Worm (Caenorhabditis elegans) whole organism, L1 larva: ENCODE results near the gene stdh-2.

Experiments
- C04F5.9 ChIP-seq: sonication (generic microtip); optimal IDR thresholded peaks from 2 replicates; lab custom pipeline; 2016; ENCODE audit warnings: missing genetic modification characterization, missing compliant biosample characterization
- alr-1 ChIP-seq: fragments of 200-800 bp; sonication (Bioruptor generic); optimal IDR thresholded peaks from 2 replicates; lab custom pipeline; 2018; ENCODE audit warnings: borderline replicate concordance, mild to moderate bottlenecking, missing genetic modification characterization, missing compliant biosample characterization
- blmp-1 ChIP-seq: fragments of 150-350 bp; optimal IDR thresholded peaks from 2 replicates; lab custom pipeline; 2014; ENCODE audit warnings: missing biosample characterization, missing genetic modification characterization
- ceh-8 ChIP-seq: fragments of 200-800 bp; sonication (Bioruptor generic); optimal IDR thresholded peaks from 2 replicates; lab custom pipeline; 2018; ENCODE audit warnings: mild to moderate bottlenecking, missing genetic modification characterization, moderate library complexity, missing compliant biosample characterization
- ceh-82 ChIP-seq, 3 experiments: fragments of 150-350 bp in 1 of 3; sonication (generic microtip) in 2 of 3; optimal IDR thresholded peaks; 2 replicates each; lab custom pipeline; 2014 to 2017; ENCODE audit warnings: missing biosample characterization in 3 of 3, missing genetic modification characterization in 3 of 3
- ceh-88 ChIP-seq: fragments of 200-800 bp; sonication (Bioruptor generic); IDR thresholded peaks from 2 replicates; pipeline ENCODE4 v1.3.6; 2022; ENCODE audit warnings: missing genetic modification characterization, missing compliant biosample characterization
- ces-1 ChIP-seq: fragments of 150-350 bp; optimal IDR thresholded peaks from 2 replicates; lab custom pipeline; 2014; ENCODE audit warnings: missing biosample characterization, missing genetic modification reagents, missing genetic modification characterization
- dpl-1 ChIP-seq, 3 experiments: fragments of 150-350 bp in 2 of 3; sonication (generic microtip) in 1 of 3; optimal IDR thresholded peaks; 2 replicates each; lab custom pipeline; 2014 to 2017; ENCODE audit warnings: missing biosample characterization in 3 of 3, missing genetic modification characterization in 3 of 3, missing genetic modification reagents in 3 of 3
- egl-13 ChIP-seq: sonication (generic microtip); optimal IDR thresholded peaks from 2 replicates; lab custom pipeline; 2016; ENCODE audit warnings: missing genotype, missing genetic modification reagents, missing genetic modification characterization, missing compliant biosample characterization
- egl-27 ChIP-seq, 2 experiments: fragments of 150-350 bp in 1 of 2; sonication (generic microtip); optimal IDR thresholded peaks; 3 replicates each; lab custom pipeline; 2017 to 2018; ENCODE audit warnings: missing biosample characterization in 2 of 2, missing genetic modification characterization in 2 of 2, missing genetic modification reagents in 2 of 2
- elt-3 ChIP-seq, 6 experiments: fragments of 150-350 bp in 1 of 6; sonication (generic microtip); optimal IDR thresholded peaks; 2 replicates each; lab custom pipeline; 2017 to 2018; ENCODE audit warnings: missing biosample characterization in 6 of 6, missing genetic modification characterization in 6 of 6, inconsistent platforms in 1 of 6
- ets-5 ChIP-seq: fragments of 200-800 bp; sonication (Bioruptor generic); IDR thresholded peaks from 2 replicates; pipeline ENCODE4 v1.3.6; 2022; ENCODE audit warnings: missing genetic modification characterization, missing compliant biosample characterization
- fos-1 ChIP-seq: fragments of 150-350 bp; optimal IDR thresholded peaks from 2 replicates; lab custom pipeline; 2014; ENCODE audit warnings: missing biosample characterization, missing genetic modification characterization
- grh-1 ChIP-seq: fragments of 200-800 bp; sonication (Bioruptor generic); IDR thresholded peaks from 2 replicates; pipeline ENCODE4 v1.3.6; 2022; ENCODE audit warnings: missing genetic modification reagents, missing genetic modification characterization, missing compliant biosample characterization
- hlh-4 ChIP-seq: sonication (generic microtip); optimal IDR thresholded peaks from 2 replicates; lab custom pipeline; 2016; ENCODE audit warnings: mild to moderate bottlenecking, missing genetic modification characterization, missing compliant biosample characterization
- hpl-2 ChIP-seq: fragments of 150-350 bp; optimal IDR thresholded peaks from 2 replicates; lab custom pipeline; 2014; ENCODE audit warnings: missing biosample characterization, missing genetic modification reagents, missing genetic modification characterization
- irx-1 ChIP-seq: sonication (generic microtip); optimal IDR thresholded peaks from 2 replicates; lab custom pipeline; 2016; ENCODE audit warnings: missing genetic modification characterization, missing compliant biosample characterization
- lin-14 ChIP-seq: fragments of 200-800 bp; sonication (Bioruptor generic); optimal IDR thresholded peaks from 2 replicates; lab custom pipeline; 2018; ENCODE audit warnings: mild to moderate bottlenecking, missing genetic modification characterization, moderate library complexity, missing compliant biosample characterization
- lin-35 ChIP-seq, 2 experiments: fragments of 150-350 bp; optimal IDR thresholded peaks; 2 replicates each; lab custom pipeline; 2014; ENCODE audit warnings: missing biosample characterization in 2 of 2, missing genetic modification characterization in 2 of 2, missing genetic modification reagents in 2 of 2
- lsy-2 ChIP-seq, 2 experiments: fragments of 150-350 bp; optimal IDR thresholded peaks; 2 replicates each; lab custom pipeline; 2014; ENCODE audit warnings: missing biosample characterization in 2 of 2, missing genetic modification characterization in 2 of 2
- mdl-1 ChIP-seq, 2 experiments: fragments of 150-350 bp; optimal IDR thresholded peaks; 2 replicates each; lab custom pipeline; 2014 to 2017; ENCODE audit warnings: missing biosample characterization in 2 of 2, missing genetic modification characterization in 2 of 2, inconsistent platforms in 1 of 2
- nhr-12 ChIP-seq: sonication (generic microtip); optimal IDR thresholded peaks from 2 replicates; lab custom pipeline; 2017; ENCODE audit warnings: missing biosample characterization, missing genetic modification characterization
- nhr-19 ChIP-seq: fragments of 200-800 bp; sonication (Bioruptor generic); conservative IDR thresholded peaks from 2 replicates; pipeline ENCODE4 v1.3.6; 2022; ENCODE audit warnings: missing genetic modification characterization, missing compliant biosample characterization
- nhr-20 ChIP-seq: sonication (generic microtip); optimal IDR thresholded peaks from 2 replicates; lab custom pipeline; 2016; ENCODE audit warnings: mild to moderate bottlenecking, missing genetic modification characterization, missing compliant biosample characterization
- nhr-71 ChIP-seq: sonication (generic microtip); optimal IDR thresholded peaks from 2 replicates; lab custom pipeline; 2016; ENCODE audit warnings: mild to moderate bottlenecking, missing genetic modification characterization, moderate library complexity, missing compliant biosample characterization
- nhr-76 ChIP-seq: sonication (generic microtip); optimal IDR thresholded peaks from 2 replicates; lab custom pipeline; 2017; ENCODE audit warnings: missing biosample characterization, missing genetic modification characterization
- nhr-85 ChIP-seq: sonication (generic microtip); peaks from one replicate; lab custom pipeline; 2016; ENCODE audit warnings: missing genetic modification characterization, inconsistent platforms, missing compliant biosample characterization
- nhr-90 ChIP-seq: sonication (generic microtip); optimal IDR thresholded peaks from 2 replicates; lab custom pipeline; 2016; ENCODE audit warnings: mild to moderate bottlenecking, missing genetic modification characterization, missing compliant biosample characterization; ENCODE audit not compliant: poor library complexity
- pag-3 ChIP-seq: sonication (generic microtip); optimal IDR thresholded peaks from 2 replicates; lab custom pipeline; 2017; ENCODE audit warnings: missing genetic modification characterization, mild to moderate bottlenecking, missing compliant biosample characterization, antibody characterized with exemption, borderline replicate concordance; ENCODE audit not compliant: insufficient read depth
- pqm-1 ChIP-seq: sonication (generic microtip); optimal IDR thresholded peaks from 3 replicates; lab custom pipeline; 2017; ENCODE audit warnings: missing biosample characterization, missing genetic modification characterization
- snu-23 ChIP-seq: sonication (generic microtip); optimal IDR thresholded peaks from 2 replicates; lab custom pipeline; 2016; ENCODE audit warnings: missing genetic modification characterization, missing compliant biosample characterization
- sptf-1 ChIP-seq: fragments of 150-350 bp; optimal IDR thresholded peaks from 2 replicates; lab custom pipeline; 2014; ENCODE audit warnings: missing biosample characterization, missing genetic modification characterization
- sup-37 ChIP-seq: fragments of 200-800 bp; sonication (Bioruptor generic); optimal IDR thresholded peaks from 2 replicates; lab custom pipeline; 2018; ENCODE audit warnings: mild to moderate bottlenecking, missing genetic modification characterization, missing compliant biosample characterization
- tbx-2 ChIP-seq: sonication (generic microtip); optimal IDR thresholded peaks from 2 replicates; lab custom pipeline; 2016; ENCODE audit warnings: missing genetic modification characterization, missing compliant biosample characterization
- unc-130 ChIP-seq: fragments of 150-350 bp; optimal IDR thresholded peaks from 2 replicates; lab custom pipeline; 2017; ENCODE audit warnings: missing biosample characterization, missing genetic modification characterization, inconsistent platforms
- unc-30 ChIP-seq: sonication (generic microtip); optimal IDR thresholded peaks from 2 replicates; lab custom pipeline; 2017; ENCODE audit warnings: missing biosample characterization, missing genetic modification characterization
- unc-98 ChIP-seq: fragments of 200-800 bp; sonication (Bioruptor generic); IDR thresholded peaks from 2 replicates; pipeline ENCODE4 v1.3.6; 2022; ENCODE audit warnings: missing genetic modification characterization, missing compliant biosample characterization
- vab-15 ChIP-seq: sonication (generic microtip); optimal IDR thresholded peaks from 2 replicates; lab custom pipeline; 2017; ENCODE audit warnings: missing genotype, mild to moderate bottlenecking, missing genetic modification characterization, missing compliant biosample characterization
- xbp-1 ChIP-seq: sonication (generic microtip); optimal IDR thresholded peaks from 2 replicates; lab custom pipeline; 2016; ENCODE audit warnings: missing genetic modification characterization, missing compliant biosample characterization
- zip-4 ChIP-seq: fragments of 200-800 bp; sonication (Bioruptor generic); optimal IDR thresholded peaks from 2 replicates; lab custom pipeline; 2018; ENCODE audit warnings: mild to moderate bottlenecking, missing genetic modification characterization, moderate library complexity, missing compliant biosample characterization
- ztf-4 ChIP-seq: fragments of 150-350 bp; optimal IDR thresholded peaks from 2 replicates; lab custom pipeline; 2014; ENCODE audit warnings: missing biosample characterization, missing genetic modification characterization

The stdh-2 gene

ce11 chrV:16211713-16212112, 12.4 kb upstream of the stdh-2 start:
- TF ChIP-seq elt-3 (tag; optimal IDR thresholded peaks at IDR 0.05; lab: Kevin White, UChicago) (peak in 4 of 6 experiments; percentile 30 to 88 (median 60)), blmp-1 (tag; lab: Kevin White, UChicago) (peak; percentile 54), nhr-19 (GFP tag; lab: Robert Waterston, UW) (no peak), nhr-85 (tag; lab: Kevin White, UChicago) (peak; percentile 46), snu-23 (GFP tag; lab: Kevin White, UChicago) (no peak)

DNA sequence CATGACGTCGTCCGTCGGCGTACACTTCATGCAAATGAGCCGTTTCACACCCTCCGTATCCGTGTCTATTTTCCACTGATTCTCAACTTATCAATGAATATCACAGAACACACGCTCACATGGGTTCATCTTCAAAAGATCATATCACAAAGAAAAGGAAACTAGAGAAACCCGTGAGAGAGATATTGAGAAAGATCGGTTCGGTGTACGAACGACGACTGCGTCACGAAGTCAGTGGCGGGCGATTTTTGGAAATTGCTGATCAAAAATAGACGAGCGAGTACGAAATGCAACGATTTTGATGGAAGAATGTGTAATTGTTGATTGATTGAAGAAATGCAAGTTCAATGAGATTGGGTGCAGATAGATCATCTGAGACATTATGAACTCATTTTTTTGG, 10.8 kb upstream of the stdh-2 start:
- TF ChIP-seq vab-15 (tag; lab: Kevin White, UChicago) (no peak), lin-14 (GFP tag; lab: Kevin White, UChicago) (peak; percentile 76), sup-37 (GFP tag; lab: Kevin White, UChicago) (no peak), lin-35 (GFP tag; optimal IDR thresholded peaks at IDR 0.05; lab: Kevin White, UChicago) (peak in 1 of 2 experiments; percentile 42), hpl-2 (GFP tag; lab: Kevin White, UChicago) (no peak), dpl-1 (GFP tag; optimal IDR thresholded peaks at IDR 0.05; lab: Kevin White, UChicago) (peak in 1 of 3 experiments; percentile 3), irx-1 (tag; lab: Kevin White, UChicago) (no peak), egl-13 (tag; lab: Kevin White, UChicago) (no peak), fos-1 (tag; lab: Kevin White, UChicago) (no peak), nhr-71 (tag; lab: Kevin White, UChicago) (peak; percentile 69), egl-27 (tag; optimal IDR thresholded peaks at IDR 0.05; lab: Kevin White, UChicago) (no peak), xbp-1 (tag; lab: Kevin White, UChicago) (no peak), nhr-76 (tag; lab: Kevin White, UChicago) (no peak), unc-98 (GFP tag; lab: Robert Waterston, UW) (no peak), alr-1 (tag; lab: Kevin White, UChicago) (no peak), snu-23 (GFP tag; lab: Kevin White, UChicago) (peak; percentile 64), zip-4 (GFP tag; lab: Kevin White, UChicago) (no peak), blmp-1 (tag; lab: Kevin White, UChicago) (peak; percentile 85), ztf-4 (tag; lab: Kevin White, UChicago) (no peak), pag-3 (tag; lab: Kevin White, UChicago) (no peak), sptf-1 (tag; lab: Kevin White, UChicago) (no peak), elt-3 (tag; optimal IDR thresholded peaks at IDR 0.05; lab: Kevin White, UChicago) (peak in 5 of 6 experiments; percentile 67 to 92 (median 79)), unc-30 (tag; lab: Kevin White, UChicago) (no peak), nhr-85 (tag; lab: Kevin White, UChicago) (peak; percentile 96), lsy-2 (tag; optimal IDR thresholded peaks at IDR 0.05; lab: Kevin White, UChicago) (peak in 1 of 2 experiments; percentile 14), tbx-2 (tag; lab: Kevin White, UChicago) (no peak), ceh-88 (GFP tag; lab: Robert Waterston, UW) (no peak), ceh-8 (no peak), grh-1 (GFP tag; lab: Robert Waterston, UW) (peak; percentile 39; the same call in 1 of the 2 replicates), ets-5 (GFP tag; lab: Robert Waterston, UW) (no peak), nhr-19 (GFP tag; lab: Robert Waterston, UW) (peak; percentile 75), mdl-1 (tag; optimal IDR thresholded peaks at IDR 0.05; lab: Kevin White, UChicago) (peak in 1 of 2 experiments; percentile 9), nhr-12 (tag; lab: Kevin White, UChicago) (no peak), ces-1 (GFP tag; lab: Kevin White, UChicago) (no peak), ceh-82 (tag; optimal IDR thresholded peaks at IDR 0.05; lab: Kevin White, UChicago) (no peak), hlh-4 (tag; lab: Kevin White, UChicago) (no peak), pqm-1 (tag; lab: Kevin White, UChicago) (no peak), unc-130 (no peak), nhr-90 (peak; percentile 10), C04F5.9 (tag; lab: Kevin White, UChicago) (no peak), nhr-20 (tag; lab: Kevin White, UChicago) (peak; percentile 86)
